Fruit fly (Drosophila melanogaster) whole organism, embryonic: ENCODE data around the gene Notum.

ENCODE experiments used
- Ada2b ChIP-seq: fragments of 200-800 bp; sonication (Bioruptor generic); IDR thresholded peaks from 2 replicates; pipeline ENCODE4 v1.3.6; 2022; ENCODE audit warnings: missing biosample characterization, missing genetic modification characterization
- Atf6 ChIP-seq: fragments of 200-800 bp; sonication (Bioruptor generic); IDR thresholded peaks from 2 replicates; pipeline ENCODE4 v1.3.6; 2022; ENCODE audit warnings: missing biosample characterization, missing genetic modification characterization
- B-H2 ChIP-seq: fragments of 200-800 bp; sonication (Bioruptor generic); optimal IDR thresholded peaks from 2 replicates; lab custom pipeline; 2018; ENCODE audit warnings: missing biosample characterization, mild to moderate bottlenecking, missing genetic modification characterization
- CG10959 ChIP-seq: fragments of 200-800 bp; sonication (Bioruptor generic); IDR thresholded peaks from 2 replicates; pipeline ENCODE4 v1.3.6; 2022; ENCODE audit warnings: missing biosample characterization, missing genetic modification characterization
- CG13775 ChIP-seq: fragments of 200-800 bp; sonication (Bioruptor generic); optimal IDR thresholded peaks from 3 replicates; lab custom pipeline; 2017; ENCODE audit warnings: missing biosample characterization, mild to moderate bottlenecking, missing genetic modification characterization
- CG16863 ChIP-seq: fragments of 200-800 bp; sonication (Bioruptor generic); optimal IDR thresholded peaks from 3 replicates; lab custom pipeline; 2016; ENCODE audit warnings: missing biosample characterization, missing genetic modification characterization
- CG3163 ChIP-seq: fragments of 200-800 bp; sonication (Bioruptor generic); optimal IDR thresholded peaks from 3 replicates; lab custom pipeline; 2016; ENCODE audit warnings: missing biosample characterization, missing genetic modification characterization
- CG3995 ChIP-seq: fragments of 200-800 bp; sonication (Bioruptor generic); optimal IDR thresholded peaks from 3 replicates; lab custom pipeline; 2016; ENCODE audit warnings: missing biosample characterization, missing genetic modification characterization
- CG4424 ChIP-seq: fragments of 200-800 bp; sonication (Bioruptor generic); optimal IDR thresholded peaks from 3 replicates; lab custom pipeline; 2016; ENCODE audit warnings: missing biosample characterization, missing genetic modification characterization
- CG4707 ChIP-seq: fragments of 200-800 bp; sonication (Bioruptor generic); optimal IDR thresholded peaks from 2 replicates; lab custom pipeline; 2018; ENCODE audit warnings: missing biosample characterization, mild to moderate bottlenecking, missing genetic modification characterization, moderate library complexity
- CG6254 ChIP-seq: fragments of 200-800 bp; sonication (Bioruptor generic); optimal IDR thresholded peaks from 3 replicates; lab custom pipeline; 2017; ENCODE audit warnings: mild to moderate bottlenecking, missing biosample characterization, missing genetic modification reagents, missing genetic modification characterization
- CG6689 ChIP-seq: fragments of 200-800 bp; sonication (Bioruptor generic); IDR thresholded peaks from 2 replicates; pipeline ENCODE4 v1.3.6; 2022; ENCODE audit warnings: missing biosample characterization, missing genetic modification characterization
- CG8359 ChIP-seq: fragments of 200-800 bp; sonication (Bioruptor generic); optimal IDR thresholded peaks from 2 replicates; lab custom pipeline; 2017; ENCODE audit warnings: missing biosample characterization, mild to moderate bottlenecking, missing genetic modification characterization, borderline replicate concordance
- CG8388 ChIP-seq: fragments of 200-800 bp; sonication (Bioruptor generic); optimal IDR thresholded peaks from 2 replicates; lab custom pipeline; 2019; ENCODE audit warnings: missing biosample characterization, mild to moderate bottlenecking, missing genetic modification characterization, moderate library complexity
- CG9609 ChIP-seq: fragments of 200-800 bp; sonication (Bioruptor generic); optimal IDR thresholded peaks from 3 replicates; lab custom pipeline; 2016; ENCODE audit warnings: missing biosample characterization, missing genetic modification characterization
- Chrac-16 ChIP-seq: fragments of 200-800 bp; sonication (Bioruptor generic); optimal IDR thresholded peaks from 3 replicates; lab custom pipeline; 2016; ENCODE audit warnings: missing biosample characterization, missing genetic modification characterization
- Dp ChIP-seq: fragments of 200-800 bp; sonication (Bioruptor generic); optimal IDR thresholded peaks from 2 replicates; lab custom pipeline; 2018; ENCODE audit warnings: missing biosample characterization, mild to moderate bottlenecking, missing genetic modification characterization, moderate library complexity
- E2f2 ChIP-seq: fragments of 200-800 bp; sonication (Bioruptor generic); IDR thresholded peaks from 2 replicates; pipeline ENCODE4 v1.3.6; 2022; ENCODE audit warnings: missing biosample characterization, missing genetic modification characterization
- Ets65A ChIP-seq: fragments of 200-800 bp; sonication (Bioruptor generic); peaks from one replicate; lab custom pipeline; 2016; ENCODE audit warnings: missing biosample characterization, missing genetic modification characterization
- HLH54F ChIP-seq: fragments of 200-800 bp; sonication (Bioruptor generic); optimal IDR thresholded peaks from 3 replicates; lab custom pipeline; 2016; ENCODE audit warnings: missing biosample characterization, missing genetic modification characterization
- HmgZ ChIP-seq: fragments of 200-800 bp; sonication (Bioruptor generic); optimal IDR thresholded peaks from 2 replicates; lab custom pipeline; 2018; ENCODE audit warnings: missing biosample characterization, mild to moderate bottlenecking, missing genetic modification characterization
- Hmx ChIP-seq: fragments of 200-800 bp; sonication (Bioruptor generic); optimal IDR thresholded peaks from 2 replicates; lab custom pipeline; 2016; ENCODE audit warnings: missing biosample characterization, missing genetic modification characterization
- Hr3 ChIP-seq: fragments of 200-800 bp; sonication (Bioruptor generic); optimal IDR thresholded peaks from 3 replicates; lab custom pipeline; 2016; ENCODE audit warnings: missing biosample characterization, missing genetic modification characterization
- MBD-R2 ChIP-seq: fragments of 200-800 bp; sonication (Bioruptor generic); IDR thresholded peaks from 2 replicates; pipeline ENCODE4 v1.3.6; 2022; ENCODE audit warnings: missing biosample characterization, missing genetic modification characterization
- Max ChIP-seq: fragments of 200-800 bp; sonication (Bioruptor generic); optimal IDR thresholded peaks from 2 replicates; lab custom pipeline; 2016; ENCODE audit warnings: missing biosample characterization, mild to moderate bottlenecking, missing genetic modification characterization
- Med ChIP-seq: fragments of 200-800 bp; sonication (Bioruptor generic); peaks from one replicate; lab custom pipeline; 2016; ENCODE audit warnings: missing biosample characterization, missing genetic modification characterization, mild to moderate bottlenecking, inconsistent platforms, moderate library complexity
- NFAT ChIP-seq: fragments of 200-800 bp; sonication (Bioruptor generic); IDR thresholded peaks from 2 replicates; pipeline ENCODE4 v1.3.6; 2022; ENCODE audit warnings: missing biosample characterization, missing genetic modification characterization
- Ravus ChIP-seq: fragments of 200-800 bp; sonication (Bioruptor generic); IDR thresholded peaks from 2 replicates; pipeline ENCODE4 v1.3.6; 2022; ENCODE audit warnings: missing biosample characterization, missing genetic modification characterization
- Xbp1 ChIP-seq: fragments of 200-800 bp; sonication (Bioruptor generic); optimal IDR thresholded peaks from 3 replicates; lab custom pipeline; 2016; ENCODE audit warnings: missing biosample characterization, mild to moderate bottlenecking, missing genetic modification characterization
- ac ChIP-seq: fragments of 200-800 bp; sonication (Bioruptor generic); optimal IDR thresholded peaks from 3 replicates; lab custom pipeline; 2017; ENCODE audit warnings: missing biosample characterization, mild to moderate bottlenecking, missing genetic modification characterization
- crp ChIP-seq, 2 experiments: fragments of 200-800 bp; sonication (Bioruptor generic); optimal IDR thresholded peaks; 2 replicates in 1 of 2; 3 replicates in 1 of 2; lab custom pipeline; 2017; ENCODE audit warnings: missing biosample characterization in 2 of 2, missing genetic modification characterization in 2 of 2, mild to moderate bottlenecking in 1 of 2, moderate library complexity in 1 of 2
- da ChIP-seq: fragments of 200-800 bp; sonication (Bioruptor generic); optimal IDR thresholded peaks from 2 replicates; lab custom pipeline; 2016; ENCODE audit warnings: missing biosample characterization, missing genetic modification characterization
- dan ChIP-seq: fragments of 200-800 bp; sonication (Bioruptor generic); IDR thresholded peaks from 2 replicates; pipeline ENCODE4 v1.3.6; 2022; ENCODE audit warnings: missing biosample characterization, missing genetic modification characterization
- eve ChIP-seq, 2 experiments: fragments of >200 bp; optimal IDR thresholded peaks; 2 replicates each; lab custom pipeline; 2017; ENCODE audit warnings: missing biosample characterization in 2 of 2, missing genetic modification characterization in 2 of 2
- ftz-f1 ChIP-seq: fragments of 200-800 bp; sonication (Bioruptor generic); optimal IDR thresholded peaks from 2 replicates; lab custom pipeline; 2016; ENCODE audit warnings: missing biosample characterization, missing genetic modification characterization
- gfzf ChIP-seq: fragments of 200-800 bp; sonication (Bioruptor generic); optimal IDR thresholded peaks from 2 replicates; lab custom pipeline; 2016; ENCODE audit warnings: missing biosample characterization, mild to moderate bottlenecking, missing genetic modification characterization, moderate library complexity
- grn ChIP-seq: fragments of 200-800 bp; sonication (Bioruptor generic); optimal IDR thresholded peaks from 3 replicates; lab custom pipeline; 2017; ENCODE audit warnings: missing biosample characterization, missing genetic modification characterization
- gt ChIP-seq: fragments of 200-800 bp; sonication (Bioruptor generic); IDR thresholded peaks from 2 replicates; pipeline ENCODE4 v1.3.6; 2022; ENCODE audit warnings: missing biosample characterization, missing genetic modification characterization
- hbn ChIP-seq: fragments of 200-800 bp; sonication (Bioruptor generic); IDR thresholded peaks from 2 replicates; pipeline ENCODE4 v1.3.6; 2022; ENCODE audit warnings: missing biosample characterization, missing genetic modification characterization; ENCODE audit not compliant: partially characterized antibody
- inv ChIP-seq: fragments of 200-800 bp; sonication (Bioruptor generic); IDR thresholded peaks from 2 replicates; pipeline ENCODE4 v1.3.6; 2022; ENCODE audit warnings: missing biosample characterization, missing genetic modification characterization; ENCODE audit not compliant: partially characterized antibody
- knrl ChIP-seq: fragments of 200-800 bp; sonication (Bioruptor generic); IDR thresholded peaks from 3 replicates; pipeline ENCODE4 v1.3.6; 2022; ENCODE audit warnings: missing biosample characterization, missing genetic modification characterization; ENCODE audit not compliant: partially characterized antibody
- phol ChIP-seq: fragments of 200-800 bp; sonication (Bioruptor generic); optimal IDR thresholded peaks from 3 replicates; lab custom pipeline; 2018; ENCODE audit warnings: missing biosample characterization, mild to moderate bottlenecking, missing genetic modification characterization, moderate library complexity
- pita ChIP-seq: fragments of 200-800 bp; sonication (Bioruptor generic); optimal IDR thresholded peaks from 2 replicates; lab custom pipeline; 2017; ENCODE audit warnings: missing biosample characterization, mild to moderate bottlenecking, missing genetic modification characterization
- so ChIP-seq: fragments of 200-800 bp; sonication (Bioruptor generic); IDR thresholded peaks from 3 replicates; pipeline ENCODE4 v1.3.6; 2022; ENCODE audit warnings: missing biosample characterization, missing genetic modification characterization
- tio ChIP-seq: fragments of 200-800 bp; sonication (Bioruptor generic); optimal IDR thresholded peaks from 2 replicates; lab custom pipeline; 2017; ENCODE audit warnings: missing biosample characterization, missing genetic modification characterization, inconsistent platforms
- trem ChIP-seq: fragments of 200-800 bp; optimal IDR thresholded peaks from 3 replicates; lab custom pipeline; 2019; ENCODE audit warnings: missing biosample characterization, mild to moderate bottlenecking, missing genetic modification characterization, moderate library complexity
- unc-4 ChIP-seq: fragments of 200-800 bp; sonication (Bioruptor generic); IDR thresholded peaks from 2 replicates; pipeline ENCODE4 v1.3.6; 2022; ENCODE audit warnings: missing biosample characterization, missing genetic modification characterization; ENCODE audit not compliant: partially characterized antibody
- wor ChIP-seq: fragments of 200-800 bp; sonication (Bioruptor generic); IDR thresholded peaks from 2 replicates; pipeline ENCODE4 v1.3.6; 2022; ENCODE audit warnings: missing biosample characterization, missing genetic modification characterization

Notum gene

DNA sequence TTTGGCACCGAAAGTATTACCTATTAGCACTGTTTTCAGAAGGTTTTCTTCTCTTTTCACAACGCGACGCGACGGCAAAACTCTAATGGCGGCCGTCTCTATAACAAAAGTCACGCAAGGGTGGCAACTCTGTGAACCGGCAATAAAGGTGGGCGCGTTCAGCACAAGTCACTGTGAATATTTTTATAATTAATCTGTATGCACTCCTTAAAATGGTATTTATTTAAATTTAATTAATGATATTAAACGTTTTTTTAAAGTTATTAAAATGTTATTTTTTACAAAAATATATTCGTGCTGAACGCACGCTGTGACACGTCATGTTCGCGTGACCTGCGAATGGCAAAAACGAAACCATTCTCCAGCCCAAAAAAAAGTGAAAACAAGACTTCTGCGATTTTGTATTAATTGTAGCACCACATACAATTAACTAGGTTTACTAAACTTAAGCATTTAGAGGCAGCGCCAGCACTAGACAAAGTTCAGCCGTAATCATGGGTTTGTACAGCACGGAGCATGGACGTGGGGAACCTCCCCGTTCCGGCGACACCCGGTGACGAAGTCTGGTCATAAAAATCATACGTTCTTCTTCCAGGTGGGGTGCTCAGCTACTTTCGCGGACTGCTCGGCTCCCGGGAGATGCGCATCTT lies 40.4 kb upstream of the Notum start, which contains the start of the genes brm and Arl1 (continued):
- TF ChIP-seq NFAT (peak; percentile 99), gt (GFP tag; lab: Robert Waterston, UW) (peak; percentile 98), Hmx (GFP tag; lab: Kevin White, UChicago) (peak; percentile 83), B-H2 (peak; percentile 99), CG4707 (GFP tag; lab: Kevin White, UChicago) (peak; percentile 83), trem (peak; percentile 96), Ravus (peak; percentile 97), CG10959 (GFP tag; lab: Robert Waterston, UW) (peak; percentile 97), grn (peak; percentile 65), ftz-f1 (GFP tag; lab: Kevin White, UChicago) (peak; percentile 77), phol (tag; lab: Kevin White, UChicago) (peak; percentile 100), wor (GFP tag; lab: Robert Waterston, UW) (peak; percentile 98), tio (peak; percentile 97), crp (GFP tag; optimal IDR thresholded peaks at IDR 0.05; lab: Kevin White, UChicago) (peak in 1 of 2 experiments; percentile 76), da (peak; percentile 65), hbn (GFP tag; lab: Robert Waterston, UW) (peak; percentile 14; the same call in 1 of the 2 replicates), CG6689 (GFP tag; lab: Robert Waterston, UW) (peak; percentile 99), ac (GFP tag; lab: Kevin White, UChicago) (peak; percentile 77), CG13775 (GFP tag; lab: Kevin White, UChicago) (peak; percentile 99), Xbp1 (GFP tag; lab: Kevin White, UChicago) (peak; percentile 99), CG9609 (peak; percentile 84), CG8388 (GFP tag; lab: Kevin White, UChicago) (peak; percentile 94), knrl (GFP tag; lab: Robert Waterston, UW) (peak; percentile 69), pita (GFP tag; lab: Kevin White, UChicago) (no peak), Ada2b (GFP tag; lab: Robert Waterston, UW) (peak; percentile 99), CG16863 (GFP tag; lab: Kevin White, UChicago) (peak; percentile 67), CG8359 (GFP tag; lab: Kevin White, UChicago) (peak; percentile 92), CG3163 (GFP tag; lab: Kevin White, UChicago) (peak; percentile 46), HmgZ (tag; lab: Kevin White, UChicago) (peak; percentile 99), Atf6 (GFP tag; lab: Robert Waterston, UW) (peak; percentile 98), Max (GFP tag; lab: Kevin White, UChicago) (peak; percentile 98), so (GFP tag; lab: Robert Waterston, UW) (peak; percentile 99), Med (GFP tag; lab: Kevin White, UChicago) (peak; percentile 98), eve (GFP tag; optimal IDR thresholded peaks at IDR 0.05; lab: Kevin White, UChicago) (no peak), Hr3 (GFP tag; lab: Kevin White, UChicago) (peak; percentile 98), unc-4 (GFP tag; lab: Robert Waterston, UW) (0 out of 2 replicates have a peak, but pooled peaks have one; percentile 40), CG6254 (GFP tag; lab: Kevin White, UChicago) (peak; percentile 93)
- TF ChIP-seq, all 482 proteins: peak for 440

dm6 chr3L:15987635-15988034 lies 35.6 kb upstream of the Notum start, which contains the start of gene PolD1:
Gene PolD1, minus strand, starts transcription at chr3L:15987815.
- TF ChIP-seq HLH54F (no peak), Chrac-16 (GFP tag; lab: Kevin White, UChicago) (peak; percentile 5), dan (no peak), gfzf (peak; percentile 55), Med (GFP tag; lab: Kevin White, UChicago) (peak; percentile 16), E2f2 (peak; percentile 50), inv (GFP tag; lab: Robert Waterston, UW) (no peak), Dp (GFP tag; lab: Kevin White, UChicago) (peak; percentile 51), Ets65A (GFP tag; lab: Kevin White, UChicago) (peak; percentile 43), CG3995 (GFP tag; lab: Kevin White, UChicago) (peak; percentile 74), MBD-R2 (GFP tag; lab: Robert Waterston, UW) (peak; percentile 31), CG4424 (GFP tag; lab: Kevin White, UChicago) (peak; percentile 1)
